Fruit fly (Drosophila melanogaster): Measurements from ENCODE around the gene Hcs.

The Hcs gene

DNA sequence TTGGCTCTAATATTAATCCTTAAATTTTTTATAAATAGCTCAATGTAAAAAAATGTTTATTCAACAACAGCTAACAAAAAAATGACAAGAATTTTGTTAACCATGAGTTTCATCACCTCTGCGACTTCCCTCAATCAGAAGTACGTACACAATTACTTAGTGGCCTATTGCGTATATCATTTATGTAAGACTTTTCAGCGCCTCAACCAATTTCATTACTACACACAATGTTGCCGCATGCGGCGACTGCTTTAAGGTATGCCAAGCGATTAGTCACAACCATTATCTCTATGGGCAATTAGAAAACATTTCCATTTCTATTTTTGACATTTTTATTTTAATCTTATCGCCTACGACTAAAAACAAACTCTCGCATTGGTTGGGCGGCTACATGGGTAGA is 16.1 kb upstream of the Hcs start:
- TF ChIP-seq h (GFP tag; optimal IDR thresholded peaks at IDR 0.05) (no peak), brk (GFP tag; optimal IDR thresholded peaks at IDR 0.05) (no peak), Sp1 (GFP tag; optimal IDR thresholded peaks at IDR 0.05) (no peak), psq (GFP tag; optimal IDR thresholded peaks at IDR 0.05) (no peak), lola (GFP tag; optimal IDR thresholded peaks at IDR 0.05) (no peak), Hr83 (GFP tag; optimal IDR thresholded peaks at IDR 0.05; ENCODE audit: poor library complexity, severe bottlenecking) (no peak), sv (GFP tag; optimal IDR thresholded peaks at IDR 0.05) (no peak), OdsH (GFP tag; optimal IDR thresholded peaks at IDR 0.05) (no peak), HLH106 (tag; optimal IDR thresholded peaks at IDR 0.05) (no peak), Dif (GFP tag; optimal IDR thresholded peaks at IDR 0.05; ENCODE audit: partially characterized antibody) (no peak), Abd-B (GFP tag; optimal IDR thresholded peaks at IDR 0.05) (no peak), woc (GFP tag; optimal IDR thresholded peaks at IDR 0.05) (no peak), sage (GFP tag; optimal IDR thresholded peaks at IDR 0.05) (no peak), jim (GFP tag; optimal IDR thresholded peaks at IDR 0.05) (no peak), ey (GFP tag; optimal IDR thresholded peaks at IDR 0.05) (no peak), CrebA (GFP tag; optimal IDR thresholded peaks at IDR 0.05; ENCODE audit: borderline replicate concordance) (no peak), N (GFP tag; optimal IDR thresholded peaks at IDR 0.05) (no peak), CG9705 (GFP tag; optimal IDR thresholded peaks at IDR 0.05) (no peak), fru (GFP tag; optimal IDR thresholded peaks at IDR 0.05) (no peak), Jra (GFP tag; optimal IDR thresholded peaks at IDR 0.05) (no peak)

DNA sequence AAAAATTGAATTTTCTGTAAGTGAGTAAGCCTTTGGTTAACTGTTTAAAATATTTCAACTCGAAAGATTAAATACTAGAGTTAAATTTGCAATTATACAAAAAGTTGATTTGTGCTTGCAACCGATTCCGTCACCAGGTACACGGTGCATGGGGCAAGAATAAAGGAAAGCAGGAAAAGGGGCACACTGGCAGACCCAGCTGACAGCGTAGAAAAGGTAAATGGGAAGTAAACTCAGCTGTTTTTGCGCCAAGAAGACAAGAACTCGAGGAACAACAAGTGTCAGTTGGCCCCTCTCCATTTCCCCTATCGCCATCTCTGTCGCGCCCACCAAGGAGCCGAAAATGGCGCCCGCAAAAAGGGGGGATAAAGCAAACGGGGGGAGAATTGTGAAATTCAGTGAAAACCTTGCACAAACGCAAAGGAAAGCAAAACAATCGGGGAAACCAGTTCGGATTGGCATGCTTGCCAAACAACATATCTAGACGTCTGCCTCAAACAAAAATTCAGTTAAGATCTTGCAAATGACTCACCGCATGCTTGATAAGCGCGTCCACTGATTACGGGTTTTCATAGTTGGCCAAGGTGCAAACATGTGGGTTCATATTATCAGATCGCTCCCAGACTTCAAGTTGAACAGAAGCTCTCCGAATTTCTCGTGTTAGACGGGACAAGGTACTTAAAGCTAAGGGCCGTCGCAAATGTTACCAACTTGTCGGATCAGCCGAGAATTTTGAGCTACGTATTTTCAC is 11.3 kb upstream of the Hcs start:
- TF ChIP-seq brk (GFP tag; optimal IDR thresholded peaks at IDR 0.05) (no peak), rgr (GFP tag; optimal IDR thresholded peaks at IDR 0.05) (no peak), sv (GFP tag; optimal IDR thresholded peaks at IDR 0.05) (no peak), Sp1 (GFP tag; optimal IDR thresholded peaks at IDR 0.05) (peak; percentile 5), OdsH (GFP tag; optimal IDR thresholded peaks at IDR 0.05) (no peak), dsf (GFP tag; optimal IDR thresholded peaks at IDR 0.05; ENCODE audit: borderline replicate concordance) (no peak), GATAd (GFP tag; optimal IDR thresholded peaks at IDR 0.05) (no peak), Hr83 (GFP tag; optimal IDR thresholded peaks at IDR 0.05; ENCODE audit: poor library complexity, severe bottlenecking) (no peak), woc (GFP tag; optimal IDR thresholded peaks at IDR 0.05) (no peak), Dif (GFP tag; optimal IDR thresholded peaks at IDR 0.05; ENCODE audit: partially characterized antibody) (no peak), Rel (GFP tag; optimal IDR thresholded peaks at IDR 0.05) (no peak), Rel (tag; optimal IDR thresholded peaks at IDR 0.05) (peak; percentile 13), br (GFP tag; optimal IDR thresholded peaks at IDR 0.05) (no peak), Hr78 (GFP tag; optimal IDR thresholded peaks at IDR 0.05) (no peak), Dfd (GFP tag; optimal IDR thresholded peaks at IDR 0.05) (no peak), fru (GFP tag; optimal IDR thresholded peaks at IDR 0.05) (peak; percentile 7), Abd-B (GFP tag; optimal IDR thresholded peaks at IDR 0.05) (no peak), Myc (optimal IDR thresholded peaks at IDR 0.05) (no peak), sage (GFP tag; optimal IDR thresholded peaks at IDR 0.05) (no peak), pan (optimal IDR thresholded peaks at IDR 0.05) (no peak), HLH106 (tag; optimal IDR thresholded peaks at IDR 0.05) (no peak), jim (GFP tag; optimal IDR thresholded peaks at IDR 0.05) (no peak), Jra (GFP tag; optimal IDR thresholded peaks at IDR 0.05) (peak; percentile 7), CrebA (GFP tag; optimal IDR thresholded peaks at IDR 0.05; ENCODE audit: borderline replicate concordance) (no peak), Hnf4 (GFP tag; optimal IDR thresholded peaks at IDR 0.05) (no peak), ey (GFP tag; optimal IDR thresholded peaks at IDR 0.05) (no peak), dmrt93B (GFP tag; optimal IDR thresholded peaks at IDR 0.05) (no peak), CG9705 (GFP tag; optimal IDR thresholded peaks at IDR 0.05) (no peak), psq (GFP tag; optimal IDR thresholded peaks at IDR 0.05) (peak; percentile 52), dl (GFP tag; optimal IDR thresholded peaks at IDR 0.05; ENCODE audit: insufficient read depth in 1 of 2, partially characterized antibody in 2 of 2) (no peak), CG32264 (GFP tag; optimal IDR thresholded peaks at IDR 0.05) (no peak), foxo (GFP tag; optimal IDR thresholded peaks at IDR 0.05) (peak in 1 of 2 experiments; percentile 11), lola (GFP tag; optimal IDR thresholded peaks at IDR 0.05) (no peak), tai (GFP tag; optimal IDR thresholded peaks at IDR 0.05) (no peak)

dm6 chr3R:5464481-5464880 is 10.2 kb upstream of the Hcs start, which contains the start of gene PEK:
TSS of gene PEK (minus strand) at chr3R:5464753.
- no peak for TF ChIP-seq psq (GFP tag; optimal IDR thresholded peaks at IDR 0.05)
- no peak for TF ChIP-seq Hr83 (GFP tag; optimal IDR thresholded peaks at IDR 0.05; ENCODE audit: poor library complexity, severe bottlenecking)
- peak; percentile 52 for TF ChIP-seq Myc (optimal IDR thresholded peaks at IDR 0.05)
- TF ChIP-seq Hr78 (GFP tag; optimal IDR thresholded peaks at IDR 0.05): no peak
- no peak for TF ChIP-seq ey (GFP tag; optimal IDR thresholded peaks at IDR 0.05)
- no peak for TF ChIP-seq tai (GFP tag; optimal IDR thresholded peaks at IDR 0.05)
- TF ChIP-seq Jra (GFP tag; optimal IDR thresholded peaks at IDR 0.05): no peak
- TF ChIP-seq h (GFP tag; optimal IDR thresholded peaks at IDR 0.05): no peak
- TF ChIP-seq foxo (GFP tag; optimal IDR thresholded peaks at IDR 0.05): no peak
- no peak for TF ChIP-seq rgr (GFP tag; optimal IDR thresholded peaks at IDR 0.05)
- no peak for TF ChIP-seq Rel (GFP tag; optimal IDR thresholded peaks at IDR 0.05)
- TF ChIP-seq Rel (tag; optimal IDR thresholded peaks at IDR 0.05): peak; percentile 19
- TF ChIP-seq Hnf4 (GFP tag; optimal IDR thresholded peaks at IDR 0.05): no peak
- no peak for TF ChIP-seq sage (GFP tag; optimal IDR thresholded peaks at IDR 0.05)
- no peak for TF ChIP-seq CG9705 (GFP tag; optimal IDR thresholded peaks at IDR 0.05)
- TF ChIP-seq N (GFP tag; optimal IDR thresholded peaks at IDR 0.05): no peak
